Worm (Caenorhabditis elegans): ENCODE data around the gene mig-21.

Gene mig-21

DNA sequence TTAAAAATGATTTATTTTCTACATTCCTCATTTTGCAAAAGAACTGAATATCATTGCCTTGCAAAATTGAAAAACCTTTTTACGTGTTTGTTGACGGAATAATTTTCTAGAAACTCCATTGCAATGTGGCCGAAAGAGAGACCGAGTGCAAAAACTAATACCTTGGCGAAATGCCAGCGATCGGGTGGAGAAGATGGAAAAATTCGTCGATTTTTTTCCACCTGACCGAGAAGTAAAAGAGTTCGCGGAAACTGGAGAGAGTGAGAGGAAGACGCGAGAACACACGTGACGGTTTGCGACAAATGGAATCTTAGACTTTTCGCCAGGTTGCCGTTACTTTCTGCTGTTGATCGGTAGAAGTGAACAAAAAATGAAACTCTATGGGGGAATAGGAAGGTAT, 36.5 kb downstream of the mig-21 start:
- TF ChIP-seq snpc-4 (tag; optimal IDR thresholded peaks at IDR 0.05) (no peak), hlh-4 (tag; optimal IDR thresholded peaks at IDR 0.05) (no peak), zag-1 (tag; optimal IDR thresholded peaks at IDR 0.05) (no peak), dpl-1 (GFP tag; optimal IDR thresholded peaks at IDR 0.05) (peak in 2 of 3 experiments; percentile 31 to 37), fkh-4 (tag; optimal IDR thresholded peaks at IDR 0.05; ENCODE audit: borderline replicate concordance) (no peak), nhr-11 (tag; optimal IDR thresholded peaks at IDR 0.05) (no peak), mab-9 (GFP tag; IDR thresholded peaks at IDR 0.05) (no peak), efl-1 (optimal IDR thresholded peaks at IDR 0.05) (peak in 1 of 2 experiments; percentile 17), efl-1 (GFP tag; optimal IDR thresholded peaks at IDR 0.05 in 1 of 2) (peak; percentile 16 to 53), pax-3 (tag; optimal IDR thresholded peaks at IDR 0.05) (no peak), snu-23 (GFP tag; optimal IDR thresholded peaks at IDR 0.05) (peak; percentile 78), nhr-12 (tag; optimal IDR thresholded peaks at IDR 0.05) (no peak), pag-3 (tag; optimal IDR thresholded peaks at IDR 0.05; ENCODE audit: borderline replicate concordance, insufficient read depth) (no peak), rnt-1 (tag; optimal IDR thresholded peaks at IDR 0.05) (peak; percentile 26), sup-37 (GFP tag; optimal IDR thresholded peaks at IDR 0.05) (no peak), C16A3.4 (tag; optimal IDR thresholded peaks at IDR 0.05) (peak; percentile 44), aly-2 (tag; optimal IDR thresholded peaks at IDR 0.05) (no peak), alr-1 (tag; optimal IDR thresholded peaks at IDR 0.05; ENCODE audit: borderline replicate concordance) (no peak), F16B12.6 (tag; optimal IDR thresholded peaks at IDR 0.05) (no peak), nhr-20 (tag; optimal IDR thresholded peaks at IDR 0.05) (peak; percentile 77), fkh-10 (GFP tag; optimal IDR thresholded peaks at IDR 0.05) (no peak), nhr-90 (tag; optimal IDR thresholded peaks at IDR 0.05; ENCODE audit: poor library complexity) (peak; percentile 49), ceh-88 (GFP tag; IDR thresholded peaks at IDR 0.05) (no peak), efl-3 (GFP tag; optimal IDR thresholded peaks at IDR 0.05) (no peak), mef-2 (tag; optimal IDR thresholded peaks at IDR 0.05) (no peak), skn-1 (tag; optimal IDR thresholded peaks at IDR 0.05) (peak; percentile 33), dsc-1 (tag; optimal IDR thresholded peaks at IDR 0.05) (peak; percentile 11), isw-1 (GFP tag; IDR thresholded peaks at IDR 0.05) (no peak), lin-39 (tag; optimal IDR thresholded peaks at IDR 0.05) (no peak), lin-35 (GFP tag; optimal IDR thresholded peaks at IDR 0.05) (peak in 1 of 2 experiments; percentile 69), nhr-77 (tag; optimal IDR thresholded peaks at IDR 0.05) (no peak), elt-3 (tag; optimal IDR thresholded peaks at IDR 0.05) (peak in 1 of 6 experiments; percentile 64), irx-1 (tag; optimal IDR thresholded peaks at IDR 0.05) (no peak), nhr-85 (tag) (peak; percentile 92), unc-130 (tag; optimal IDR thresholded peaks at IDR 0.05) (no peak), sox-4 (tag; optimal IDR thresholded peaks at IDR 0.05) (no peak), Y116A8C.19 (tag; optimal IDR thresholded peaks at IDR 0.05; ENCODE audit: borderline replicate concordance) (no peak), nhr-84 (tag; optimal IDR thresholded peaks at IDR 0.05) (no peak), xbp-1 (tag; optimal IDR thresholded peaks at IDR 0.05) (peak; percentile 7), unc-86 (tag; optimal IDR thresholded peaks at IDR 0.05) (no peak), lin-13 (GFP tag; optimal IDR thresholded peaks at IDR 0.05) (peak; percentile 46), ets-5 (GFP tag; IDR thresholded peaks at IDR 0.05) (no peak), unc-62 (GFP tag; optimal IDR thresholded peaks at IDR 0.05) (no peak), egl-27 (tag; optimal IDR thresholded peaks at IDR 0.05) (no peak), ces-1 (GFP tag; optimal IDR thresholded peaks at IDR 0.05) (no peak), aha-1 (tag; optimal IDR thresholded peaks at IDR 0.05) (no peak), egl-13 (tag; optimal IDR thresholded peaks at IDR 0.05) (no peak), ceh-8 (GFP tag; optimal IDR thresholded peaks at IDR 0.05) (no peak), zip-4 (GFP tag; optimal IDR thresholded peaks at IDR 0.05) (no peak), ceh-90 (tag; optimal IDR thresholded peaks at IDR 0.05) (no peak), lsy-2 (tag; optimal IDR thresholded peaks at IDR 0.05) (peak in 1 of 2 experiments; percentile 74), ama-1 (optimal IDR thresholded peaks at IDR 0.05) (peak; percentile 33), lin-15B (tag; optimal IDR thresholded peaks at IDR 0.05) (no peak), lir-3 (tag; optimal IDR thresholded peaks at IDR 0.05; ENCODE audit: poor library complexity) (no peak)
